Worm (Caenorhabditis elegans) whole organism, L4/young adult: ENCODE data around the gene lips-13.

ENCODE experiments used
- W03F9.2 ChIP-seq: fragments of 150-350 bp; optimal IDR thresholded peaks from 2 replicates; lab custom pipeline; 2014; ENCODE audit warnings: missing biosample characterization, missing genetic modification characterization
- dao-5 ChIP-seq: sonication (generic microtip); optimal IDR thresholded peaks from 2 replicates; lab custom pipeline; 2016; ENCODE audit warnings: missing genotype, missing genetic modification characterization, moderate library complexity, missing compliant biosample characterization
- him-1 ChIP-seq: sonication (generic microtip); optimal IDR thresholded peaks from 2 replicates; lab custom pipeline; 2016; ENCODE audit warnings: missing genotype, missing genetic modification reagents, missing genetic modification characterization, missing compliant biosample characterization

The lips-13 gene

ce11 chrII:1071432-1071831 lies 46.4 kb downstream of the lips-13 start:
- TF ChIP-seq dao-5 (tag; lab: Kevin White, UChicago) (no peak), him-1 (no peak), W03F9.2 (tag; lab: Kevin White, UChicago) (no peak)

DNA sequence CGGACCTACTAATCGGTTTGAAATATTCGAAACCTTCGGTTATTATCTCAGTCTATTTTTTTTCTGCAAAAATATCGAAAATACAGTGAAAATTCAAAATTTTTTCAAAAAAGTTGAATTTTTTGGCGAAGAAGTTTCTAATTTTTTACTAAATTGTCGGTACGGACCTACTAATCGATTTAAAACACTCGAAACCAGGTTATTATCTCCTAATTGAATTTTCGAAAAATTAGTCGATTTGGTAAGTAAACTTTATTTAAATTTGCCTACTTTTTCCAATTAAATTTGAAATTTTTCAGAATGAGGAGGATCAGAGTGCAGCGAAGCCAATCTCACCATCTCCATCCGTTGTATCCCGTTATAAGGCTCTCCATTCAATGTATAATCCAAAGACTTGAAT lies 47.0 kb downstream of the lips-13 start, which contains the start of gene K02E7.12:
TSS of gene K02E7.12 (plus strand) at position 301 of the 400 bp plus-strand sequence.
- TF ChIP-seq him-1 (no peak), W03F9.2 (tag; lab: Kevin White, UChicago) (no peak), dao-5 (tag; lab: Kevin White, UChicago) (no peak)

ce11 chrII:1066907-1067306 lies 50.9 kb downstream of the lips-13 start, which contains the start of gene K02E7.10:
Gene K02E7.10 (minus strand): TSS chrII:1067007.
- TF ChIP-seq him-1, result no peak
- no peak for TF ChIP-seq dao-5 (tag; lab: Kevin White, UChicago)
- no peak for TF ChIP-seq W03F9.2 (tag; lab: Kevin White, UChicago)
